Fruit fly (Drosophila melanogaster) whole organism, embryonic: ENCODE measurements around the gene CG11892.

Source experiments
- Abd-B ChIP-seq: fragments of 200-800 bp; sonication (Bioruptor generic); optimal IDR thresholded peaks from 2 replicates; lab custom pipeline; 2018; ENCODE audit warnings: missing biosample characterization, mild to moderate bottlenecking, missing genetic modification characterization, moderate library complexity
- CG10209 ChIP-seq: fragments of 200-800 bp; sonication (Bioruptor generic); optimal IDR thresholded peaks from 3 replicates; lab custom pipeline; 2017; ENCODE audit warnings: missing biosample characterization, mild to moderate bottlenecking, missing genetic modification characterization, missing genetic modification reagents
- CG10543 ChIP-seq: fragments of 200-800 bp; sonication (Bioruptor generic); optimal IDR thresholded peaks from 3 replicates; lab custom pipeline; 2017; ENCODE audit warnings: missing biosample characterization, mild to moderate bottlenecking, missing genetic modification characterization, moderate library complexity
- CG12659 ChIP-seq: fragments of 200-800 bp; sonication (Bioruptor generic); optimal IDR thresholded peaks from 3 replicates; lab custom pipeline; 2017; ENCODE audit warnings: mild to moderate bottlenecking, missing biosample characterization, missing genetic modification reagents, missing genetic modification characterization
- CG14667 ChIP-seq: fragments of 200-800 bp; sonication (Bioruptor generic); IDR thresholded peaks from 2 replicates; pipeline ENCODE4 v1.3.6; 2022; ENCODE audit warnings: missing biosample characterization, missing genetic modification characterization
- CG15696 ChIP-seq: fragments of 200-800 bp; sonication (Bioruptor generic); optimal IDR thresholded peaks from 2 replicates; lab custom pipeline; 2019; ENCODE audit warnings: missing biosample characterization, mild to moderate bottlenecking, missing genetic modification characterization, moderate library complexity
- CG17359 ChIP-seq: fragments of 200-800 bp; sonication (Bioruptor generic); optimal IDR thresholded peaks from 3 replicates; lab custom pipeline; 2018; ENCODE audit warnings: missing biosample characterization, mild to moderate bottlenecking, missing genetic modification characterization, moderate library complexity
- CG17612 ChIP-seq: fragments of 200-800 bp; sonication (Bioruptor generic); IDR thresholded peaks from 2 replicates; pipeline ENCODE4 v1.3.6; 2022; ENCODE audit warnings: missing biosample characterization, missing genetic modification characterization
- CG2116 ChIP-seq: fragments of 200-800 bp; sonication (Bioruptor generic); optimal IDR thresholded peaks from 3 replicates; lab custom pipeline; 2018; ENCODE audit warnings: missing biosample characterization, mild to moderate bottlenecking, missing genetic modification characterization
- CG30020 ChIP-seq: fragments of 200-800 bp; optimal IDR thresholded peaks from 2 replicates; lab custom pipeline; 2019; ENCODE audit warnings: missing biosample characterization, mild to moderate bottlenecking, missing genetic modification characterization, moderate library complexity
- CG42726 ChIP-seq: fragments of 200-800 bp; sonication (Bioruptor generic); IDR thresholded peaks from 2 replicates; pipeline ENCODE4 v1.3.6; 2022; ENCODE audit warnings: missing biosample characterization, missing genetic modification characterization; ENCODE audit not compliant: partially characterized antibody
- CG4424 ChIP-seq: fragments of 200-800 bp; sonication (Bioruptor generic); optimal IDR thresholded peaks from 3 replicates; lab custom pipeline; 2016; ENCODE audit warnings: missing biosample characterization, missing genetic modification characterization
- CG4707 ChIP-seq: fragments of 200-800 bp; sonication (Bioruptor generic); optimal IDR thresholded peaks from 2 replicates; lab custom pipeline; 2018; ENCODE audit warnings: missing biosample characterization, mild to moderate bottlenecking, missing genetic modification characterization, moderate library complexity
- CG6813 ChIP-seq: fragments of 200-800 bp; sonication (Bioruptor generic); optimal IDR thresholded peaks from 2 replicates; lab custom pipeline; 2017; ENCODE audit warnings: missing biosample characterization, missing genetic modification characterization, mild to moderate bottlenecking, moderate library complexity, missing genetic modification reagents
- CG9797 ChIP-seq: fragments of 200-800 bp; sonication (Bioruptor generic); optimal IDR thresholded peaks from 3 replicates; lab custom pipeline; 2018; ENCODE audit warnings: missing biosample characterization, mild to moderate bottlenecking, missing genetic modification characterization
- CG9817 ChIP-seq: fragments of 200-800 bp; sonication (Bioruptor generic); optimal IDR thresholded peaks from 2 replicates; lab custom pipeline; 2018; ENCODE audit warnings: missing biosample characterization, mild to moderate bottlenecking, missing genetic modification characterization, moderate library complexity
- CoRest ChIP-seq: fragments of 200-800 bp; sonication (Bioruptor generic); optimal IDR thresholded peaks from 3 replicates; lab custom pipeline; 2018; ENCODE audit warnings: missing biosample characterization, mild to moderate bottlenecking, missing genetic modification characterization, moderate library complexity
- D19B ChIP-seq: fragments of 200-800 bp; sonication (Bioruptor generic); optimal IDR thresholded peaks from 2 replicates; lab custom pipeline; 2017; ENCODE audit warnings: missing biosample characterization, mild to moderate bottlenecking, missing genetic modification characterization
- Dip2 ChIP-seq: fragments of 200-800 bp; sonication (Bioruptor generic); IDR thresholded peaks from 2 replicates; pipeline ENCODE4 v1.3.6; 2022; ENCODE audit warnings: missing biosample characterization, missing genetic modification characterization
- Ets97D ChIP-seq: fragments of 200-800 bp; sonication (Bioruptor generic); optimal IDR thresholded peaks from 3 replicates; lab custom pipeline; 2016; ENCODE audit warnings: missing biosample characterization, missing genetic modification characterization
- HLH54F ChIP-seq: fragments of 200-800 bp; sonication (Bioruptor generic); optimal IDR thresholded peaks from 3 replicates; lab custom pipeline; 2016; ENCODE audit warnings: missing biosample characterization, missing genetic modification characterization
- Hey ChIP-seq: fragments of 200-800 bp; sonication (Bioruptor generic); optimal IDR thresholded peaks from 3 replicates; lab custom pipeline; 2018; ENCODE audit warnings: missing biosample characterization, mild to moderate bottlenecking, missing genetic modification characterization
- Hr3 ChIP-seq: fragments of 200-800 bp; sonication (Bioruptor generic); optimal IDR thresholded peaks from 3 replicates; lab custom pipeline; 2016; ENCODE audit warnings: missing biosample characterization, missing genetic modification characterization
- MTF-1 ChIP-seq: fragments of 200-800 bp; sonication (Bioruptor generic); optimal IDR thresholded peaks from 2 replicates; lab custom pipeline; 2018; ENCODE audit warnings: missing biosample characterization, mild to moderate bottlenecking, missing genetic modification characterization, borderline replicate concordance
- Myb ChIP-seq: fragments of 200-800 bp; sonication (Bioruptor generic); optimal IDR thresholded peaks from 2 replicates; lab custom pipeline; 2016; ENCODE audit warnings: missing biosample characterization, missing genetic modification characterization
- Optix ChIP-seq: fragments of 200-800 bp; sonication (Bioruptor generic); IDR thresholded peaks from 3 replicates; pipeline ENCODE4 v1.3.6; 2022; ENCODE audit warnings: missing biosample characterization, missing genetic modification characterization
- Pdp1 ChIP-seq, 2 experiments: fragments of 200-800 bp; sonication (Bioruptor generic); optimal IDR thresholded peaks; 3 replicates each; lab custom pipeline; 2016; ENCODE audit warnings: missing biosample characterization in 2 of 2, missing genetic modification characterization in 2 of 2, mild to moderate bottlenecking in 1 of 2, moderate library complexity in 1 of 2
- Ptx1 ChIP-seq: fragments of 200-800 bp; sonication (Bioruptor generic); IDR thresholded peaks from 2 replicates; pipeline ENCODE4 v1.3.6; 2022; ENCODE audit warnings: missing biosample characterization, missing genetic modification characterization
- Vsx1 ChIP-seq: fragments of 200-800 bp; sonication (Bioruptor generic); optimal IDR thresholded peaks from 2 replicates; lab custom pipeline; 2017; ENCODE audit warnings: missing biosample characterization, mild to moderate bottlenecking, missing genetic modification characterization, missing genetic modification reagents
- al ChIP-seq: fragments of 200-800 bp; sonication (Bioruptor generic); IDR thresholded peaks from 2 replicates; pipeline ENCODE4 v1.3.6; 2022; ENCODE audit warnings: missing biosample characterization, missing genetic modification characterization
- ara ChIP-seq: fragments of 200-800 bp; sonication (Bioruptor generic); IDR thresholded peaks from 2 replicates; pipeline ENCODE4 v1.3.6; 2022; ENCODE audit warnings: missing biosample characterization, missing genetic modification characterization
- caup ChIP-seq: fragments of 200-800 bp; sonication (Bioruptor generic); optimal IDR thresholded peaks from 3 replicates; lab custom pipeline; 2017; ENCODE audit warnings: missing biosample characterization, mild to moderate bottlenecking, missing genetic modification characterization, moderate library complexity; ENCODE audit not compliant: severe bottlenecking
- cwo ChIP-seq: fragments of 200-800 bp; sonication (Bioruptor generic); optimal IDR thresholded peaks from 3 replicates; lab custom pipeline; 2017; ENCODE audit warnings: missing biosample characterization, missing genetic modification characterization, mild to moderate bottlenecking, moderate library complexity, missing genetic modification reagents
- en ChIP-seq: fragments of 200-800 bp; sonication (Bioruptor generic); optimal IDR thresholded peaks from 2 replicates; lab custom pipeline; 2016; ENCODE audit warnings: missing biosample characterization, missing genetic modification characterization
- fd102C ChIP-seq: fragments of 200-800 bp; sonication (Bioruptor generic); optimal IDR thresholded peaks from 2 replicates; lab custom pipeline; 2018; ENCODE audit warnings: missing biosample characterization, mild to moderate bottlenecking, missing genetic modification characterization, moderate library complexity
- grn ChIP-seq: fragments of 200-800 bp; sonication (Bioruptor generic); optimal IDR thresholded peaks from 3 replicates; lab custom pipeline; 2017; ENCODE audit warnings: missing biosample characterization, missing genetic modification characterization
- hb ChIP-seq: fragments of 200-800 bp; sonication (Bioruptor generic); IDR thresholded peaks from 3 replicates; pipeline ENCODE4 v1.3.6; 2022; ENCODE audit warnings: missing biosample characterization, missing genetic modification characterization; ENCODE audit not compliant: partially characterized antibody
- nerfin-1 ChIP-seq: fragments of 200-800 bp; sonication (Bioruptor generic); optimal IDR thresholded peaks from 3 replicates; lab custom pipeline; 2019; ENCODE audit warnings: missing biosample characterization, mild to moderate bottlenecking, missing genetic modification characterization, moderate library complexity
- onecut ChIP-seq: fragments of 200-800 bp; sonication (Bioruptor generic); IDR thresholded peaks from 2 replicates; pipeline ENCODE4 v1.3.6; 2022; ENCODE audit warnings: missing biosample characterization, missing genetic modification characterization
- phol ChIP-seq: fragments of 200-800 bp; sonication (Bioruptor generic); optimal IDR thresholded peaks from 3 replicates; lab custom pipeline; 2018; ENCODE audit warnings: missing biosample characterization, mild to moderate bottlenecking, missing genetic modification characterization, moderate library complexity
- pnt ChIP-seq: fragments of 200-800 bp; sonication (Bioruptor generic); optimal IDR thresholded peaks from 3 replicates; lab custom pipeline; 2016; ENCODE audit warnings: missing biosample characterization, missing genetic modification characterization
- row ChIP-seq: fragments of 200-800 bp; sonication (Bioruptor generic); IDR thresholded peaks from 3 replicates; pipeline ENCODE4 v1.3.6; 2022; ENCODE audit warnings: missing biosample characterization, missing genetic modification characterization
- sqz ChIP-seq: fragments of 200-800 bp; sonication (Bioruptor generic); optimal IDR thresholded peaks from 3 replicates; lab custom pipeline; 2018; ENCODE audit warnings: missing biosample characterization, mild to moderate bottlenecking, missing genetic modification characterization
- stc ChIP-seq: fragments of 200-800 bp; sonication (Bioruptor generic); IDR thresholded peaks from 2 replicates; pipeline ENCODE4 v1.3.6; 2022; ENCODE audit warnings: missing biosample characterization, missing genetic modification characterization
- tgo ChIP-seq: fragments of 200-800 bp; sonication (Bioruptor generic); IDR thresholded peaks from 3 replicates; pipeline ENCODE4 v1.3.6; 2022; ENCODE audit warnings: missing biosample characterization, missing genetic modification characterization
- trh ChIP-seq: fragments of 200-800 bp; sonication (Bioruptor generic); optimal IDR thresholded peaks from 2 replicates; lab custom pipeline; 2016; ENCODE audit warnings: missing biosample characterization, missing genetic modification characterization
- zfh2 ChIP-seq: fragments of 200-800 bp; sonication (Bioruptor generic); optimal IDR thresholded peaks from 2 replicates; lab custom pipeline; 2016; ENCODE audit warnings: missing biosample characterization, missing genetic modification characterization

The CG11892 gene

dm6 chr3R:25247379-25247869, 33.9 kb upstream of the CG11892 start, which contains the start of the genes RpS27 and Nup37 (continued):
- TF ChIP-seq Optix (peak; percentile 96), Ptx1 (GFP tag; lab: Robert Waterston, UW) (peak; percentile 96), tgo (GFP tag; lab: Robert Waterston, UW) (peak; percentile 95), onecut (GFP tag; lab: Robert Waterston, UW) (peak; percentile 97), Vsx1 (peak; percentile 98), en (GFP tag; lab: Kevin White, UChicago) (peak; percentile 98), fd102C (peak; percentile 95), ara (peak; percentile 95), cwo (peak; percentile 91), CG4707 (GFP tag; lab: Kevin White, UChicago) (peak; percentile 97), pnt (GFP tag; lab: Kevin White, UChicago) (peak; percentile 91), CG17359 (peak; percentile 97), CG9817 (tag; lab: Kevin White, UChicago) (peak; percentile 99), stc (GFP tag; lab: Robert Waterston, UW) (peak; percentile 93), trh (GFP tag; lab: Kevin White, UChicago) (peak; percentile 98), CG15696 (tag; lab: Kevin White, UChicago) (peak; percentile 81), zfh2 (GFP tag; lab: Kevin White, UChicago) (peak; percentile 98)

DNA sequence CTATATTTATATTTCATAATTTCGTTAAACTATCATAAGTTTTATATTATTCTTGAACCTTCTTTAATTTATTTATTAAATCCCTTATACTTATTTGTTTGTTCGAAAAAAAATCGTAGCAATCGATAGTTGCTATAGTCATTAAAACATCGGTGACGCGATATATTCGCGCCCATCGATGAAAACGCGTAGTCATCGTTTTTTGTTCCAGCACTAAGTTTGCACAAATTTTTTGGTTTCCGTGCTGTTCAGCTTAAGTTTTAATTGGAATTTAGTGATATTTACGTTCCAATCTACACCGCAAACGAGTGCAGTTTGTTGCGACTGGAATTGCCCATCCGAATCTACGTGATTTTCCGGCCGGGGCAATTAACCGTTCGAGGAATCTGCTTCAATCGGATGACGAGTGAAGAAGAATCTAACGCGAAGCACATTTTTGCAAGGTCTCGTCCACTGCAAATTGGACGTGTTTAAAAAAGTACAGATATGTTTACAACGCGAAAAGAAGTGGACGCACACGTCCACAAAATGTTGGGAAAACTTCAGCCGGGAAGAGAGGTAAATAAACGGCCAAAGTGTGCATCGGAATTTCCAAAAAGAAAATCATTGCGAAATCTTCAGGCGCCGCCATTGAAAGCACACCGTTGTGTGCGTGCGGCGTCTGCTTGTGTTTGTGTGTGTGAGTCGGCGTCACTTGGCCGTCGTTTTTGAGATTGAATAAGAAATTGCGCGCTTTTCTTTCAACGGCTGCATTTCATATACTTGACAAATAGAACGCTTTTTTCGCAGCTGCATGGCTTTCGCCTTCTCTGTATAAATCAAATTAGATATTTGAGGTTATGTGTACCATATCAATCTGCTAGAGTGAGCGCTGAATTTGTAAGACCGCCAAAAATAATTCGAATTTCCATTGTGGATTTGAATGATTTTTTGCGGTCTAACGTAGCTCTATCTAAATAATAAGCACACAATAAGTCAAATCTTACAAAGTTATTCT, 31.9 kb upstream of the CG11892 start, which contains the start of gene Nup358:
Gene Nup358 (plus strand): TSS at position 204 of the 997 bp plus-strand sequence.
- TF ChIP-seq Dip2 (GFP tag; lab: Robert Waterston, UW) (no peak), CG6813 (no peak), sqz (peak; percentile 80), row (peak; percentile 64), al (0 out of 2 replicates have a peak, but pooled peaks have one; percentile 5), CG4424 (no peak), CG2116 (peak; percentile 76), HLH54F (no peak), CG14667 (GFP tag; lab: Robert Waterston, UW) (no peak), CoRest (tag; lab: Kevin White, UChicago) (peak; percentile 22), CG10543 (GFP tag; lab: Kevin White, UChicago) (peak; percentile 14), Hr3 (GFP tag; lab: Kevin White, UChicago) (no peak), D19B (GFP tag; lab: Kevin White, UChicago) (no peak), CG12659 (peak; percentile 46), CG17612 (no peak), CG42726 (GFP tag; lab: Robert Waterston, UW) (peak; percentile 99), Pdp1 (GFP tag; optimal IDR thresholded peaks at IDR 0.05; lab: Kevin White, UChicago) (no peak), CG30020 (tag; lab: Kevin White, UChicago) (peak; percentile 35), caup (no peak), CG10209 (GFP tag; lab: Kevin White, UChicago) (no peak), Abd-B (GFP tag; lab: Kevin White, UChicago) (peak; percentile 14), hb (GFP tag; lab: Robert Waterston, UW) (peak; percentile 99), nerfin-1 (tag; lab: Kevin White, UChicago) (peak; percentile 98), Myb (GFP tag; lab: Kevin White, UChicago) (peak; percentile 9), Ets97D (GFP tag; lab: Kevin White, UChicago) (peak; percentile 80), Hey (no peak), phol (tag; lab: Kevin White, UChicago) (peak; percentile 73), MTF-1 (GFP tag; lab: Kevin White, UChicago) (no peak), grn (GFP tag; lab: Kevin White, UChicago) (no peak), CG9797 (GFP tag; lab: Kevin White, UChicago) (peak; percentile 8)
